Fruit fly (Drosophila melanogaster): ENCODE results near the gene CG46320.

DNA sequence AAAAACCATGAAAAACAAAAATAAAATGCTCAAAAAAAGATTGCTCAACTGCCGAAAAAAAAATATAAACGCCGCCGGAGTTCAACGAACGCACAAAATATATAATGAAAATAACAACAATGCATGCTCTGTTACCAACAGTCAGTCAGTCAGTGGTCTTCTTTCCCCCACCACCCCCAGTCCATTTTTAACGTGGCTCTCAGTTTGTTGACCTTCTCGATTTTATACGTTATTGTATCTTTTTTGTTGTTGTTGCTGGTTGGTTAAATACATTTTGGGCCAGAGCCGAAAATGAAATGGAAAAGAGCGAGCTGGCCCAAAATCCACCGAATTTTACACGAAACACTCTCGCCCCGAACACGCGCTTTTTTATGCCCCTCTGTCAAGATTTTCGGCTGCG is 42.0 kb upstream of the CG46320 start:
- TF ChIP-seq CG5204 (GFP tag; optimal IDR thresholded peaks at IDR 0.05) (no peak), Crg-1 (GFP tag; optimal IDR thresholded peaks at IDR 0.05) (no peak), kay (GFP tag; ENCODE audit: borderline replicate concordance) (no peak), tj (GFP tag; optimal IDR thresholded peaks at IDR 0.05) (no peak), cic (GFP tag; optimal IDR thresholded peaks at IDR 0.05) (no peak), CG1620 (GFP tag; optimal IDR thresholded peaks at IDR 0.05) (no peak), ovo (GFP tag; optimal IDR thresholded peaks at IDR 0.05) (no peak), Clk (GFP tag; optimal IDR thresholded peaks at IDR 0.05) (no peak), Mnt (GFP tag; optimal IDR thresholded peaks at IDR 0.05) (no peak), CG7045 (GFP tag; optimal IDR thresholded peaks at IDR 0.05) (no peak), CG33017 (tag; optimal IDR thresholded peaks at IDR 0.05) (no peak)

All from whole organism, adult.